Worm (Caenorhabditis elegans) whole organism, mixed stage, embryonic: ENCODE results near the gene fce-2.

ENCODE experiments used
- lin-13 ChIP-seq: fragments of 150-350 bp; optimal IDR thresholded peaks from 2 replicates; lab custom pipeline; 2014; ENCODE audit warnings: missing biosample characterization, missing genetic modification characterization
- lsy-2 ChIP-seq: fragments of 150-350 bp; optimal IDR thresholded peaks from 2 replicates; lab custom pipeline; 2014; ENCODE audit warnings: missing biosample characterization, missing genetic modification characterization
- mep-1 ChIP-seq: fragments of 150-350 bp; optimal IDR thresholded peaks from 2 replicates; lab custom pipeline; 2017; ENCODE audit warnings: missing biosample characterization, missing genetic modification reagents, missing genetic modification characterization, inconsistent platforms
- nhr-237 ChIP-seq: fragments of 150-350 bp; optimal IDR thresholded peaks from 2 replicates; lab custom pipeline; 2014; ENCODE audit warnings: missing biosample characterization, missing genetic modification characterization
- unc-39 ChIP-seq: fragments of 150-350 bp; optimal IDR thresholded peaks from 2 replicates; lab custom pipeline; 2014; ENCODE audit warnings: missing biosample characterization, missing genetic modification characterization

- TF ChIP-seq nhr-237 (tag; lab: Kevin White, UChicago) = no peak
- no peak for TF ChIP-seq lsy-2 (tag; lab: Kevin White, UChicago)
- TF ChIP-seq unc-39 (tag; lab: Kevin White, UChicago) = no peak
- TF ChIP-seq mep-1 (tag; lab: Kevin White, UChicago) = no peak
- TF ChIP-seq lin-13 (tag; lab: Kevin White, UChicago) = no peak
Measured at ce11 chrV:20416335-20416734, 8.8 kb upstream of the fce-2 start.
